Fruit fly (Drosophila melanogaster) whole organism, embryonic: ENCODE data around the gene CG7685.

ENCODE experiments used
- Ada2b ChIP-seq: fragments of 200-800 bp; sonication (Bioruptor generic); IDR thresholded peaks from 2 replicates; pipeline ENCODE4 v1.3.6; 2022; ENCODE audit warnings: missing biosample characterization, missing genetic modification characterization
- CG10267 ChIP-seq: fragments of 200-800 bp; sonication (Bioruptor generic); optimal IDR thresholded peaks from 2 replicates; lab custom pipeline; 2018; ENCODE audit warnings: missing biosample characterization, mild to moderate bottlenecking, missing genetic modification characterization, moderate library complexity
- CG10462 ChIP-seq: fragments of 200-800 bp; sonication (Bioruptor generic); optimal IDR thresholded peaks from 2 replicates; lab custom pipeline; 2016; ENCODE audit warnings: missing biosample characterization, missing genetic modification characterization
- CG11093 ChIP-seq: fragments of 200-800 bp; sonication (Bioruptor generic); IDR thresholded peaks from 3 replicates; pipeline ENCODE4 v1.3.6; 2022; ENCODE audit warnings: missing biosample characterization, missing genetic modification characterization
- CG12071 ChIP-seq: fragments of 200-800 bp; sonication (Bioruptor generic); optimal IDR thresholded peaks from 3 replicates; lab custom pipeline; 2018; ENCODE audit warnings: missing biosample characterization, mild to moderate bottlenecking, missing genetic modification characterization
- CG14050 ChIP-seq: fragments of 200-800 bp; sonication (Bioruptor generic); IDR thresholded peaks from 3 replicates; pipeline ENCODE4 v1.3.6; 2022; ENCODE audit warnings: missing biosample characterization, missing genetic modification characterization
- CG1603 ChIP-seq: fragments of 200-800 bp; sonication (Bioruptor generic); optimal IDR thresholded peaks from 2 replicates; lab custom pipeline; 2019; ENCODE audit warnings: missing biosample characterization, mild to moderate bottlenecking, missing genetic modification characterization, moderate library complexity
- CG30403 ChIP-seq: fragments of 200-800 bp; sonication (Bioruptor generic); optimal IDR thresholded peaks from 3 replicates; lab custom pipeline; 2016; ENCODE audit warnings: missing biosample characterization, missing genetic modification characterization
- CG32772 ChIP-seq: fragments of 200-800 bp; sonication (Bioruptor generic); IDR thresholded peaks from 2 replicates; pipeline ENCODE4 v1.3.6; 2022; ENCODE audit warnings: missing biosample characterization, missing genetic modification characterization
- CG4730 ChIP-seq: fragments of 200-800 bp; sonication (Bioruptor generic); IDR thresholded peaks from 2 replicates; pipeline ENCODE4 v1.3.6; 2022; ENCODE audit warnings: missing biosample characterization, missing genetic modification characterization
- CG6765 ChIP-seq: fragments of 200-800 bp; sonication (Bioruptor generic); optimal IDR thresholded peaks from 3 replicates; lab custom pipeline; 2017; ENCODE audit warnings: missing biosample characterization, mild to moderate bottlenecking, missing genetic modification characterization
- CG6854 ChIP-seq: fragments of 200-800 bp; sonication (Bioruptor generic); optimal IDR thresholded peaks from 3 replicates; lab custom pipeline; 2017; ENCODE audit warnings: missing biosample characterization, mild to moderate bottlenecking, missing genetic modification characterization
- CTCF ChIP-seq: fragments of 200-800 bp; sonication (Bioruptor generic); optimal IDR thresholded peaks from 2 replicates; lab custom pipeline; 2017; ENCODE audit warnings: missing biosample characterization, mild to moderate bottlenecking, missing genetic modification characterization, moderate library complexity
- Dip3 ChIP-seq: fragments of 200-800 bp; sonication (Bioruptor generic); optimal IDR thresholded peaks from 3 replicates; lab custom pipeline; 2016; ENCODE audit warnings: missing biosample characterization, missing genetic modification characterization
- Fer2 ChIP-seq: fragments of 200-800 bp; sonication (Bioruptor generic); optimal IDR thresholded peaks from 2 replicates; lab custom pipeline; 2018; ENCODE audit warnings: missing biosample characterization, mild to moderate bottlenecking, missing genetic modification characterization, moderate library complexity
- GATAe ChIP-seq: fragments of 200-800 bp; sonication (Bioruptor generic); conservative IDR thresholded peaks from 2 replicates; pipeline ENCODE4 v1.3.6; 2022; ENCODE audit warnings: missing biosample characterization, missing genetic modification characterization
- HLHmδ ChIP-seq: fragments of 200-800 bp; sonication (Bioruptor generic); optimal IDR thresholded peaks from 2 replicates; lab custom pipeline; 2018; ENCODE audit warnings: missing biosample characterization, mild to moderate bottlenecking, missing genetic modification characterization, moderate library complexity
- Hmx ChIP-seq: fragments of 200-800 bp; sonication (Bioruptor generic); optimal IDR thresholded peaks from 2 replicates; lab custom pipeline; 2016; ENCODE audit warnings: missing biosample characterization, missing genetic modification characterization
- Hr3 ChIP-seq: fragments of 200-800 bp; sonication (Bioruptor generic); optimal IDR thresholded peaks from 3 replicates; lab custom pipeline; 2016; ENCODE audit warnings: missing biosample characterization, missing genetic modification characterization
- NK7.1 ChIP-seq: fragments of 200-800 bp; sonication (Bioruptor generic); optimal IDR thresholded peaks from 3 replicates; lab custom pipeline; 2016; ENCODE audit warnings: missing biosample characterization, missing genetic modification characterization
- Sin3A ChIP-seq: fragments of >200 bp; optimal IDR thresholded peaks from 2 replicates; lab custom pipeline; 2018
- Sox100B ChIP-seq: fragments of 200-800 bp; sonication (Bioruptor generic); optimal IDR thresholded peaks from 3 replicates; lab custom pipeline; 2018; ENCODE audit warnings: missing biosample characterization, mild to moderate bottlenecking, missing genetic modification characterization
- ara ChIP-seq: fragments of 200-800 bp; sonication (Bioruptor generic); IDR thresholded peaks from 2 replicates; pipeline ENCODE4 v1.3.6; 2022; ENCODE audit warnings: missing biosample characterization, missing genetic modification characterization
- bab2 ChIP-seq: fragments of 200-800 bp; sonication (Bioruptor generic); optimal IDR thresholded peaks from 2 replicates; lab custom pipeline; 2016; ENCODE audit warnings: missing biosample characterization, missing genetic modification characterization
- bcd ChIP-seq: fragments of 200-800 bp; sonication (Bioruptor generic); optimal IDR thresholded peaks from 2 replicates; lab custom pipeline; 2017; ENCODE audit warnings: missing biosample characterization, mild to moderate bottlenecking, missing genetic modification characterization
- cato ChIP-seq: fragments of 200-800 bp; sonication (Bioruptor generic); optimal IDR thresholded peaks from 2 replicates; lab custom pipeline; 2016; ENCODE audit warnings: missing biosample characterization, missing genetic modification characterization, borderline replicate concordance
- caup ChIP-seq: fragments of 200-800 bp; sonication (Bioruptor generic); optimal IDR thresholded peaks from 3 replicates; lab custom pipeline; 2017; ENCODE audit warnings: missing biosample characterization, mild to moderate bottlenecking, missing genetic modification characterization, moderate library complexity; ENCODE audit not compliant: severe bottlenecking
- da ChIP-seq: fragments of 200-800 bp; sonication (Bioruptor generic); optimal IDR thresholded peaks from 2 replicates; lab custom pipeline; 2016; ENCODE audit warnings: missing biosample characterization, missing genetic modification characterization
- esg ChIP-seq: fragments of 200-800 bp; sonication (Bioruptor generic); conservative IDR thresholded peaks from 2 replicates; pipeline ENCODE4 v1.3.6; 2022; ENCODE audit warnings: missing biosample characterization, missing genetic modification characterization
- exex ChIP-seq: fragments of 200-800 bp; sonication (Bioruptor generic); optimal IDR thresholded peaks from 4 replicates; lab custom pipeline; 2018; ENCODE audit warnings: missing biosample characterization, mild to moderate bottlenecking, missing genetic modification characterization, moderate library complexity
- ftz-f1 ChIP-seq: fragments of 200-800 bp; sonication (Bioruptor generic); optimal IDR thresholded peaks from 2 replicates; lab custom pipeline; 2016; ENCODE audit warnings: missing biosample characterization, missing genetic modification characterization
- gce ChIP-seq: fragments of 200-800 bp; sonication (Bioruptor generic); IDR thresholded peaks from 3 replicates; pipeline ENCODE4 v1.3.6; 2022; ENCODE audit warnings: missing biosample characterization, missing genetic modification characterization
- hkb ChIP-seq, 2 experiments: fragments of 200-800 bp in 1 of 2; fragments of >200 bp in 1 of 2; sonication (Bioruptor generic) in 1 of 2; IDR thresholded peaks in 1 of 2; optimal IDR thresholded peaks in 1 of 2; 2 replicates each; pipeline versions ENCODE4 v1.3.6 to Lab custom; 2017 to 2022; ENCODE audit warnings: missing biosample characterization in 1 of 2, missing genetic modification characterization in 1 of 2
- insv ChIP-seq, 2 experiments: fragments of 200-800 bp; sonication (Bioruptor generic); optimal IDR thresholded peaks; 3 replicates each; lab custom pipeline; 2016 to 2018; ENCODE audit warnings: missing biosample characterization in 2 of 2, missing genetic modification characterization in 2 of 2
- kni ChIP-seq: fragments of 200-800 bp; sonication (Bioruptor generic); optimal IDR thresholded peaks from 3 replicates; lab custom pipeline; 2017; ENCODE audit warnings: mild to moderate bottlenecking, missing biosample characterization, missing genetic modification reagents, missing genetic modification characterization
- mld ChIP-seq: fragments of 200-800 bp; sonication (Bioruptor generic); IDR thresholded peaks from 3 replicates; pipeline ENCODE4 v1.3.6; 2022; ENCODE audit warnings: missing biosample characterization, missing genetic modification characterization; ENCODE audit not compliant: partially characterized antibody
- nerfin-1 ChIP-seq: fragments of 200-800 bp; sonication (Bioruptor generic); optimal IDR thresholded peaks from 3 replicates; lab custom pipeline; 2019; ENCODE audit warnings: missing biosample characterization, mild to moderate bottlenecking, missing genetic modification characterization, moderate library complexity
- pnt ChIP-seq: fragments of 200-800 bp; sonication (Bioruptor generic); optimal IDR thresholded peaks from 3 replicates; lab custom pipeline; 2016; ENCODE audit warnings: missing biosample characterization, missing genetic modification characterization
- run ChIP-seq: fragments of 200-800 bp; sonication (Bioruptor generic); optimal IDR thresholded peaks from 3 replicates; lab custom pipeline; 2018; ENCODE audit warnings: missing biosample characterization, mild to moderate bottlenecking, missing genetic modification characterization
- sima ChIP-seq: fragments of 200-800 bp; sonication (Bioruptor generic); optimal IDR thresholded peaks from 2 replicates; lab custom pipeline; 2016; ENCODE audit warnings: missing biosample characterization, missing genetic modification characterization
- slbo ChIP-seq: fragments of 200-800 bp; sonication (Bioruptor generic); IDR thresholded peaks from 2 replicates; pipeline ENCODE4 v1.3.6; 2022; ENCODE audit warnings: missing biosample characterization, missing genetic modification characterization
- sob ChIP-seq: fragments of 200-800 bp; sonication (Bioruptor generic); IDR thresholded peaks from 2 replicates; pipeline ENCODE4 v1.3.6; 2022; ENCODE audit warnings: missing biosample characterization, missing genetic modification characterization
- sqz ChIP-seq: fragments of 200-800 bp; sonication (Bioruptor generic); optimal IDR thresholded peaks from 3 replicates; lab custom pipeline; 2018; ENCODE audit warnings: missing biosample characterization, mild to moderate bottlenecking, missing genetic modification characterization
- tgo ChIP-seq: fragments of 200-800 bp; sonication (Bioruptor generic); IDR thresholded peaks from 3 replicates; pipeline ENCODE4 v1.3.6; 2022; ENCODE audit warnings: missing biosample characterization, missing genetic modification characterization
- tin ChIP-seq: fragments of 200-800 bp; sonication (Bioruptor generic); optimal IDR thresholded peaks from 3 replicates; lab custom pipeline; 2016; ENCODE audit warnings: missing biosample characterization, missing genetic modification characterization
- twi ChIP-seq: fragments of 200-800 bp; optimal IDR thresholded peaks from 2 replicates; lab custom pipeline; 2019; ENCODE audit warnings: missing biosample characterization, mild to moderate bottlenecking, missing genetic modification characterization, moderate library complexity
- unc-4 ChIP-seq: fragments of 200-800 bp; sonication (Bioruptor generic); IDR thresholded peaks from 2 replicates; pipeline ENCODE4 v1.3.6; 2022; ENCODE audit warnings: missing biosample characterization, missing genetic modification characterization; ENCODE audit not compliant: partially characterized antibody
- zen ChIP-seq: fragments of 200-800 bp; sonication (Bioruptor generic); optimal IDR thresholded peaks from 3 replicates; lab custom pipeline; 2018; ENCODE audit warnings: missing biosample characterization, mild to moderate bottlenecking, missing genetic modification characterization, moderate library complexity
- zfh1 ChIP-seq: fragments of 200-800 bp; sonication (Bioruptor generic); IDR thresholded peaks from 3 replicates; pipeline ENCODE4 v1.3.6; 2022; ENCODE audit warnings: missing biosample characterization, missing genetic modification characterization

CG7685 gene

DNA sequence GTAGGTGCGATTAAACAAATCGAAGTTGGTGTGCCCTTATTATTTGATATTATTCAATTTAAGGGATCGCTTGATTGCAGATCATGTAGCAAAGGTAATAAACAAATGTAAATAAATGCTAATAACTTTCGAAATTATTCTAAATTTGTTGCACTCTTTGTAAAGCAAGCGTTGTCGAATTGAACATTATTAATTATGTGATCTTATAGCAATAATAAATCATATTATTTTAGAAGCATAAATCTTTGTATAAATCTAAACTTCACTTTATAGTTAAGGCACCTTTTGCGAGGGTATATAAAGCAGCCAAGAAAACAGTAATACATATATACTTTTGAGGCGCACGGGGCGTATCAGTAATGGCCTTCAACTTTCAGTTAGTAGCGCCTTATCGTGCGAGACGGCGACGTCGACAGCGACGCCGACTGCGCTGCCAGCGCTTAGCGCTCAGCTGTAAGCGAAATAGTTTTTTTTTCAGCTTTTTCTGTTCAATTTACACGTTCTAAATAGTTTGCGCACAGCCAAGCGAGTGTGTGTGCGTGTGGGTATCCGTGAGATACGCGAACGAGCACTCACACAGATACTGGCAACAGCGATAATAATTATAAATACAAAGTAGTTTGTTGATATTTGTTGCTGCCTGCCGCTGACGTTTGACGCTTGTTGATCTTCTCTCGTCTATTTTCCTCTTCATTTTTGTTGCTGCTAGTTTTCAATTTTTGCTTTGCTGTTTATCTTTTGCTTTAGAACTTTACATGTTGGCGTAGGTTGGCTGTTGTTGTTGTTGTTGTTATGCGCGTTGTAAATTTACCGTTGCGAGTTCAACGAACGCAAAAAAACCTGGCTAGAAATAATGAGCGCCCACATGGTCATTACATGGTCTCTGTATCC lies 34.3 kb downstream of the CG7685 start (continued):
- TF ChIP-seq ftz-f1 (GFP tag; lab: Kevin White, UChicago) (peak; percentile 94), pnt (peak; percentile 11), Ada2b (GFP tag; lab: Robert Waterston, UW) (no peak), Dip3 (GFP tag; lab: Kevin White, UChicago) (no peak), Hr3 (GFP tag; lab: Kevin White, UChicago) (peak; percentile 30), CG12071 (GFP tag; lab: Kevin White, UChicago) (peak; percentile 58), NK7.1 (GFP tag; lab: Kevin White, UChicago) (peak; percentile 20), bab2 (GFP tag; lab: Kevin White, UChicago) (peak; percentile 65), sima (peak; percentile 48), sob (peak; percentile 64), cato (GFP tag; lab: Kevin White, UChicago) (no peak), Sox100B (GFP tag; lab: Kevin White, UChicago) (peak; percentile 48), CG32772 (GFP tag; lab: Robert Waterston, UW) (0 out of 2 replicates have a peak, but pooled peaks have one; percentile 26), CG30403 (GFP tag; lab: Kevin White, UChicago) (peak; percentile 55), CTCF (GFP tag; lab: Kevin White, UChicago) (no peak), CG11093 (GFP tag; lab: Robert Waterston, UW) (no peak), zfh1 (GFP tag; lab: Robert Waterston, UW) (no peak), caup (peak; percentile 77), esg (GFP tag; lab: Robert Waterston, UW) (peak; percentile 22; the same call in 1 of the 2 replicates), zen (tag; lab: Kevin White, UChicago) (peak; percentile 2), GATAe (peak; percentile 11; the same call in 1 of the 2 replicates), tin (GFP tag; lab: Kevin White, UChicago) (no peak), CG14050 (GFP tag; lab: Robert Waterston, UW) (no peak), run (no peak), CG6854 (GFP tag; lab: Kevin White, UChicago) (no peak), kni (GFP tag; lab: Kevin White, UChicago) (peak; percentile 62), Hmx (GFP tag; lab: Kevin White, UChicago) (no peak), tgo (GFP tag; lab: Robert Waterston, UW) (no peak), ara (GFP tag; lab: Robert Waterston, UW) (peak; percentile 63), CG10267 (tag; lab: Kevin White, UChicago) (no peak), CG4730 (GFP tag; lab: Robert Waterston, UW) (no peak), Sin3A (lab: Kevin White, UChicago) (no peak), bcd (GFP tag; lab: Kevin White, UChicago) (peak; percentile 5), slbo (GFP tag; lab: Robert Waterston, UW) (peak; percentile 72), HLHmδ (GFP tag; lab: Kevin White, UChicago) (no peak), gce (GFP tag; lab: Robert Waterston, UW) (0 out of 3 replicates have a peak, but pooled peaks have one; percentile 39), unc-4 (GFP tag; lab: Robert Waterston, UW) (no peak), insv (GFP tag; optimal IDR thresholded peaks at IDR 0.05; lab: Kevin White, UChicago) (no peak), twi (tag; lab: Kevin White, UChicago) (no peak), mld (GFP tag; lab: Robert Waterston, UW) (no peak), Fer2 (peak; percentile 54), hkb (optimal IDR thresholded peaks at IDR 0.05; lab: Kevin White, UChicago) (no peak), hkb (GFP tag; IDR thresholded peaks at IDR 0.05; lab: Robert Waterston, UW) (peak; percentile 60), sqz (GFP tag; lab: Kevin White, UChicago) (peak; percentile 21), CG10462 (GFP tag; lab: Kevin White, UChicago) (no peak), CG1603 (tag; lab: Kevin White, UChicago) (peak; percentile 34), da (GFP tag; lab: Kevin White, UChicago) (no peak), nerfin-1 (no peak), CG6765 (GFP tag; lab: Kevin White, UChicago) (peak; percentile 34), exex (tag; lab: Kevin White, UChicago) (peak; percentile 64)
